Fruit fly (Drosophila melanogaster) whole organism, wandering third instar larva: Measurements from ENCODE around the gene CG3301.
A peak's percentile ranks its signal among the peaks of the same experiment; 100 is the strongest.

Experiments used
- Abd-B ChIP-seq: fragments of >200 bp; optimal IDR thresholded peaks from 2 replicates; lab custom pipeline; 2017; ENCODE audit warnings: missing biosample characterization, missing genetic modification characterization
- CG32264 ChIP-seq: fragments of 200-800 bp; sonication (Bioruptor generic); optimal IDR thresholded peaks from 2 replicates; lab custom pipeline; 2016; ENCODE audit warnings: missing biosample characterization, missing genetic modification characterization
- CG9705 ChIP-seq: fragments of 200-800 bp; sonication (Bioruptor generic); optimal IDR thresholded peaks from 2 replicates; lab custom pipeline; 2018; ENCODE audit warnings: missing biosample characterization, mild to moderate bottlenecking, missing genetic modification characterization
- CrebA ChIP-seq: fragments of 200-800 bp; sonication (Bioruptor generic); optimal IDR thresholded peaks from 2 replicates; lab custom pipeline; 2016; ENCODE audit warnings: missing biosample characterization, mild to moderate bottlenecking, missing genetic modification characterization, borderline replicate concordance
- Dfd ChIP-seq: fragments of >200 bp; optimal IDR thresholded peaks from 2 replicates; lab custom pipeline; 2017; ENCODE audit warnings: missing biosample characterization, missing genetic modification characterization
- Dif ChIP-seq: fragments of 200-275, 200-300 bp; sonication (Bioruptor generic); optimal IDR thresholded peaks from 2 replicates; lab custom pipeline; 2018; ENCODE audit warnings: missing biosample characterization, missing genetic modification characterization; ENCODE audit not compliant: partially characterized antibody
- GATAd ChIP-seq: sonication (Bioruptor generic); optimal IDR thresholded peaks from 2 replicates; lab custom pipeline; 2016; ENCODE audit warnings: missing biosample characterization, missing genetic modification characterization
- HLH106 ChIP-seq: fragments of 200-800 bp; optimal IDR thresholded peaks from 3 replicates; lab custom pipeline; 2019; ENCODE audit warnings: missing biosample characterization, mild to moderate bottlenecking, missing genetic modification characterization, moderate library complexity
- Hnf4 ChIP-seq: fragments of 200-800 bp; sonication (Bioruptor generic); optimal IDR thresholded peaks from 2 replicates; lab custom pipeline; 2016; ENCODE audit warnings: missing biosample characterization, mild to moderate bottlenecking, missing genetic modification characterization
- Hr78 ChIP-seq: fragments of >200 bp; optimal IDR thresholded peaks from 2 replicates; lab custom pipeline; 2017; ENCODE audit warnings: missing biosample characterization, missing genetic modification characterization
- Hr83 ChIP-seq: fragments of 200-300 bp; sonication (Bioruptor generic); optimal IDR thresholded peaks from 2 replicates; lab custom pipeline; 2016; ENCODE audit warnings: missing biosample characterization, mild to moderate bottlenecking, missing genetic modification characterization, moderate library complexity; ENCODE audit not compliant: poor library complexity, severe bottlenecking
- Jra ChIP-seq: sonication (Bioruptor generic); optimal IDR thresholded peaks from 2 replicates; lab custom pipeline; 2016; ENCODE audit warnings: missing biosample characterization, missing genetic modification characterization
- Mio ChIP-seq: sonication (Bioruptor generic); optimal IDR thresholded peaks from 2 replicates; lab custom pipeline; 2016; ENCODE audit warnings: missing biosample characterization, missing genetic modification characterization
- Myc ChIP-seq: fragments of >200 bp; optimal IDR thresholded peaks from 2 replicates; lab custom pipeline; 2017
- N ChIP-seq: fragments of >200 bp; optimal IDR thresholded peaks from 2 replicates; lab custom pipeline; 2018; ENCODE audit warnings: missing biosample characterization, missing external identifiers, missing genetic modification characterization
- OdsH ChIP-seq: fragments of 200-800 bp; sonication (Bioruptor generic); optimal IDR thresholded peaks from 2 replicates; lab custom pipeline; 2016; ENCODE audit warnings: missing biosample characterization, mild to moderate bottlenecking, missing genetic modification characterization
- Rel ChIP-seq, 2 experiments: fragments of 200-800 bp; sonication (Bioruptor generic) in 1 of 2; optimal IDR thresholded peaks; 2 replicates in 1 of 2; 3 replicates in 1 of 2; lab custom pipeline; 2016 to 2019; ENCODE audit warnings: mild to moderate bottlenecking in 2 of 2, missing biosample characterization in 2 of 2, missing genetic modification characterization in 2 of 2, moderate library complexity in 1 of 2
- Sp1 ChIP-seq: fragments of 200-800 bp; sonication (Bioruptor generic); optimal IDR thresholded peaks from 3 replicates; lab custom pipeline; 2019; ENCODE audit warnings: missing biosample characterization, mild to moderate bottlenecking, missing genetic modification characterization, moderate library complexity
- Vsx2 ChIP-seq: fragments of 200-300, 225-300 bp; sonication (Bioruptor generic); optimal IDR thresholded peaks from 2 replicates; lab custom pipeline; 2018; ENCODE audit warnings: missing biosample characterization, missing genetic modification characterization; ENCODE audit not compliant: partially characterized antibody
- br ChIP-seq: fragments of 200-800 bp; sonication (Bioruptor generic); optimal IDR thresholded peaks from 2 replicates; lab custom pipeline; 2016; ENCODE audit warnings: missing biosample characterization, missing genetic modification characterization
- brk ChIP-seq: fragments of 200-800 bp; sonication (Bioruptor generic); optimal IDR thresholded peaks from 2 replicates; lab custom pipeline; 2016; ENCODE audit warnings: missing biosample characterization, mild to moderate bottlenecking, missing genetic modification characterization
- dl ChIP-seq, 2 experiments: fragments of 175-275, 200-275 bp in 1 of 2; fragments of 200-275 bp in 1 of 2; sonication (Bioruptor generic); optimal IDR thresholded peaks; lab custom pipeline; 2018; ENCODE audit warnings: mild to moderate bottlenecking in 2 of 2, missing biosample characterization in 2 of 2, missing genetic modification characterization in 2 of 2, moderate library complexity in 2 of 2; ENCODE audit not compliant: partially characterized antibody in 2 of 2, insufficient read depth in 1 of 2
- dmrt93B ChIP-seq: fragments of 200-800 bp; sonication (Bioruptor generic); optimal IDR thresholded peaks from 2 replicates; lab custom pipeline; 2018; ENCODE audit warnings: missing biosample characterization, mild to moderate bottlenecking, missing genetic modification characterization
- dsf ChIP-seq: sonication (Bioruptor generic); optimal IDR thresholded peaks from 2 replicates; lab custom pipeline; 2016; ENCODE audit warnings: missing biosample characterization, missing genetic modification characterization, borderline replicate concordance
- ey ChIP-seq: fragments of 200-800 bp; sonication (Bioruptor generic); optimal IDR thresholded peaks from 2 replicates; lab custom pipeline; 2016; ENCODE audit warnings: missing biosample characterization, missing genetic modification characterization
- foxo ChIP-seq, 2 experiments: fragments of 200-800 bp; sonication (Bioruptor generic); optimal IDR thresholded peaks; 2 replicates in 1 of 2; 3 replicates in 1 of 2; lab custom pipeline; 2016 to 2017; ENCODE audit warnings: missing biosample characterization in 2 of 2, missing genetic modification characterization in 2 of 2
- fru ChIP-seq: fragments of 200-800 bp; sonication (Bioruptor generic); optimal IDR thresholded peaks from 3 replicates; lab custom pipeline; 2016; ENCODE audit warnings: missing biosample characterization, mild to moderate bottlenecking, missing genetic modification characterization
- h ChIP-seq: fragments of 200-800 bp; sonication (Bioruptor generic); optimal IDR thresholded peaks from 3 replicates; lab custom pipeline; 2016; ENCODE audit warnings: missing biosample characterization, mild to moderate bottlenecking, missing genetic modification characterization
- jim ChIP-seq: fragments of 175-275, 200-325 bp; sonication (Bioruptor generic); optimal IDR thresholded peaks from 2 replicates; lab custom pipeline; 2016; ENCODE audit warnings: missing biosample characterization, mild to moderate bottlenecking, missing genetic modification characterization
- lola ChIP-seq: fragments of >200 bp; optimal IDR thresholded peaks from 2 replicates; lab custom pipeline; 2017; ENCODE audit warnings: missing biosample characterization, missing genetic modification characterization
- pan ChIP-seq: fragments of >200 bp; optimal IDR thresholded peaks from 2 replicates; lab custom pipeline; 2017
- psq ChIP-seq: fragments of 200-800 bp; sonication (Bioruptor generic); optimal IDR thresholded peaks from 3 replicates; lab custom pipeline; 2017; ENCODE audit warnings: missing biosample characterization, mild to moderate bottlenecking, missing genetic modification characterization, moderate library complexity
- rgr ChIP-seq: fragments of 200-800 bp; sonication (Bioruptor generic); optimal IDR thresholded peaks from 3 replicates; lab custom pipeline; 2016; ENCODE audit warnings: missing biosample characterization, mild to moderate bottlenecking, missing genetic modification characterization
- sage ChIP-seq: fragments of 200-800 bp; sonication (Bioruptor generic); optimal IDR thresholded peaks from 2 replicates; lab custom pipeline; 2016; ENCODE audit warnings: missing biosample characterization, mild to moderate bottlenecking, missing genetic modification characterization
- sv ChIP-seq: fragments of 200-800 bp; sonication (Bioruptor generic); optimal IDR thresholded peaks from 3 replicates; lab custom pipeline; 2016; ENCODE audit warnings: missing biosample characterization, missing genetic modification characterization
- tai ChIP-seq: sonication (Bioruptor generic); optimal IDR thresholded peaks from 2 replicates; lab custom pipeline; 2016; ENCODE audit warnings: missing biosample characterization, missing genetic modification characterization
- usp ChIP-seq: fragments of >200 bp; optimal IDR thresholded peaks from 2 replicates; lab custom pipeline; 2017; ENCODE audit warnings: missing biosample characterization, missing genetic modification characterization
- woc ChIP-seq: sonication (Bioruptor generic); optimal IDR thresholded peaks from 2 replicates; lab custom pipeline; 2016; ENCODE audit warnings: missing biosample characterization, mild to moderate bottlenecking, missing genetic modification characterization

Gene CG3301

dm6 chr3R:21296038-21296727 lies 20.1 kb upstream of the CG3301 start:
- peak; percentile 72 for TF ChIP-seq CrebA
- peak; percentile 74 for TF ChIP-seq CG9705 (GFP tag; lab: Kevin White, UChicago)
- TF ChIP-seq psq (GFP tag; lab: Kevin White, UChicago): peak; percentile 82
- TF ChIP-seq N: no peak
- peak; percentile 51 for TF ChIP-seq Mio
- TF ChIP-seq Myc (lab: Kevin White, UChicago): peak; percentile 24
- peak; percentile 62 for TF ChIP-seq jim
- TF ChIP-seq usp: no peak
- TF ChIP-seq Dif (GFP tag; lab: Kevin White, UChicago): peak; percentile 57
- peak; percentile 53 for TF ChIP-seq tai (GFP tag; lab: Kevin White, UChicago)
- no peak for TF ChIP-seq Hr78
- peak; percentile 65 for TF ChIP-seq CG32264 (GFP tag; lab: Kevin White, UChicago)
- TF ChIP-seq dmrt93B (GFP tag; lab: Kevin White, UChicago): peak; percentile 83
- peak; percentile 94 for TF ChIP-seq h
- peak; percentile 92 for TF ChIP-seq HLH106 (tag; lab: Kevin White, UChicago)
- TF ChIP-seq GATAd (GFP tag; lab: Kevin White, UChicago): no peak
- TF ChIP-seq sv (GFP tag; lab: Kevin White, UChicago): peak; percentile 75
- peak; percentile 62 for TF ChIP-seq Hnf4 (GFP tag; lab: Kevin White, UChicago)
- TF ChIP-seq woc (GFP tag; lab: Kevin White, UChicago): peak; percentile 90
- TF ChIP-seq lola (GFP tag; lab: Kevin White, UChicago): no peak
- TF ChIP-seq Dfd (GFP tag; lab: Kevin White, UChicago): no peak
- TF ChIP-seq fru (GFP tag; lab: Kevin White, UChicago): peak; percentile 84
- TF ChIP-seq dl (GFP tag; optimal IDR thresholded peaks at IDR 0.05; lab: Kevin White, UChicago; ENCODE audit: insufficient read depth in 1 of 2, partially characterized antibody in 2 of 2): peak; percentile 38 to 47
- TF ChIP-seq OdsH (GFP tag; lab: Kevin White, UChicago): peak; percentile 89
- TF ChIP-seq pan (lab: Kevin White, UChicago): no peak
- peak; percentile 89 for TF ChIP-seq ey (GFP tag; lab: Kevin White, UChicago)
- TF ChIP-seq Sp1: peak; percentile 94
- TF ChIP-seq Vsx2 (GFP tag; lab: Kevin White, UChicago): peak; percentile 47
- peak; percentile 9 for TF ChIP-seq dsf (GFP tag; lab: Kevin White, UChicago)
- peak; percentile 91 for TF ChIP-seq rgr
- no peak for TF ChIP-seq Abd-B
- TF ChIP-seq sage (GFP tag; lab: Kevin White, UChicago): peak; percentile 86
- TF ChIP-seq brk (GFP tag; lab: Kevin White, UChicago): peak; percentile 85
- peak; percentile 93 for TF ChIP-seq Hr83
- peak; percentile 82 for TF ChIP-seq br (GFP tag; lab: Kevin White, UChicago)
- TF ChIP-seq foxo (GFP tag; optimal IDR thresholded peaks at IDR 0.05; lab: Kevin White, UChicago): peak; percentile 59 to 83
- peak; percentile 59 for TF ChIP-seq Rel (GFP tag; optimal IDR thresholded peaks at IDR 0.05; lab: Kevin White, UChicago)
- peak; percentile 52 for TF ChIP-seq Rel (tag; optimal IDR thresholded peaks at IDR 0.05; lab: Kevin White, UChicago)
- TF ChIP-seq Jra (GFP tag; lab: Kevin White, UChicago): peak; percentile 3

dm6 chr3R:21295695-21296037 lies 19.6 kb upstream of the CG3301 start:
- TF ChIP-seq woc (GFP tag; lab: Kevin White, UChicago): no peak
- TF ChIP-seq Myc (lab: Kevin White, UChicago): peak; percentile 41
- TF ChIP-seq, all 38 proteins: peak for 1

dm6 chr3R:21295004-21295403 lies 19.0 kb upstream of the CG3301 start:
- TF ChIP-seq Dif (GFP tag; lab: Kevin White, UChicago): no peak
- no peak for TF ChIP-seq Myc (lab: Kevin White, UChicago)
- TF ChIP-seq sv (GFP tag; lab: Kevin White, UChicago): no peak
- no peak for TF ChIP-seq dmrt93B (GFP tag; lab: Kevin White, UChicago)
